Worm (Caenorhabditis elegans) whole organism, early embryonic: ENCODE measurements around the gene ndus-8.

Experiments used
- B0310.2 ChIP-seq: sonication (generic microtip); optimal IDR thresholded peaks from 2 replicates; lab custom pipeline; 2016; ENCODE audit warnings: mild to moderate bottlenecking, missing genetic modification characterization, missing compliant biosample characterization
- aly-1 ChIP-seq: sonication (generic microtip); optimal IDR thresholded peaks from 2 replicates; lab custom pipeline; 2016; ENCODE audit warnings: missing genetic modification characterization, missing compliant biosample characterization
- ama-1 ChIP-seq: fragments of 150-350 bp; optimal IDR thresholded peaks from 2 replicates; lab custom pipeline; 2014
- ceh-13 ChIP-seq: fragments of 200-800 bp; sonication (Bioruptor generic); optimal IDR thresholded peaks from 2 replicates; lab custom pipeline; 2018; ENCODE audit warnings: mild to moderate bottlenecking, missing genetic modification characterization, missing compliant biosample characterization
- ceh-36 ChIP-seq: sonication (generic microtip); optimal IDR thresholded peaks from 2 replicates; lab custom pipeline; 2016; ENCODE audit warnings: missing genetic modification characterization, inconsistent platforms, missing compliant biosample characterization
- ets-7 ChIP-seq: sonication (generic microtip); optimal IDR thresholded peaks from 2 replicates; lab custom pipeline; 2016; ENCODE audit warnings: missing genotype, missing genetic modification characterization, missing compliant biosample characterization
- flt-1 ChIP-seq: fragments of 200-800 bp; sonication (Bioruptor generic); IDR thresholded peaks from 2 replicates; pipeline ENCODE4 v1.3.6; 2022; ENCODE audit warnings: missing genetic modification characterization, missing compliant biosample characterization
- hmg-4 ChIP-seq: fragments of 200-800 bp; sonication (Bioruptor generic); optimal IDR thresholded peaks from 2 replicates; lab custom pipeline; 2018; ENCODE audit warnings: mild to moderate bottlenecking, missing genetic modification characterization, missing compliant biosample characterization
- hnd-1 ChIP-seq: sonication (generic microtip); optimal IDR thresholded peaks from 2 replicates; lab custom pipeline; 2016; ENCODE audit warnings: missing genetic modification characterization, missing compliant biosample characterization
- pes-1 ChIP-seq: fragments of 200-800 bp; sonication (Bioruptor generic); IDR thresholded peaks from 2 replicates; pipeline ENCODE4 v1.3.6; 2022; ENCODE audit warnings: missing genetic modification reagents, missing genetic modification characterization, missing compliant biosample characterization
- scrt-1 ChIP-seq: fragments of 200-800 bp; sonication (Bioruptor generic); IDR thresholded peaks from 2 replicates; pipeline ENCODE4 v1.3.6; 2022; ENCODE audit warnings: missing genetic modification characterization, missing compliant biosample characterization
- sea-1 ChIP-seq: fragments of 200-800 bp; sonication (Bioruptor generic); conservative IDR thresholded peaks from 2 replicates; pipeline ENCODE4 v1.3.6; 2022; ENCODE audit warnings: missing genetic modification characterization, missing compliant biosample characterization
- tbx-11 ChIP-seq: fragments of 200-800 bp; sonication (Bioruptor generic); IDR thresholded peaks from 2 replicates; pipeline ENCODE4 v1.3.6; 2022; ENCODE audit warnings: missing genetic modification characterization, missing compliant biosample characterization

ce11 chrIII:7215532-7215931 is 18.5 kb downstream of the ndus-8 start:
- TF ChIP-seq sea-1 (GFP tag; lab: Robert Waterston, UW) (no peak), hnd-1 (tag; lab: Kevin White, UChicago) (no peak), tbx-11 (GFP tag; lab: Robert Waterston, UW) (no peak), pes-1 (GFP tag; lab: Robert Waterston, UW) (no peak), ama-1 (no peak), ceh-13 (GFP tag; lab: Kevin White, UChicago) (no peak), aly-1 (no peak), scrt-1 (GFP tag; lab: Robert Waterston, UW) (no peak), hmg-4 (GFP tag; lab: Kevin White, UChicago) (no peak), ets-7 (tag; lab: Kevin White, UChicago) (no peak), flt-1 (GFP tag; lab: Robert Waterston, UW) (no peak), ceh-36 (no peak), B0310.2 (no peak)
